Fruit fly (Drosophila melanogaster) Kc167 (cell line): ENCODE measurements around the gene DEF8.

Source experiments
- Myc ChIP-seq: fragments of >200 bp; optimal IDR thresholded peaks from 2 replicates; lab custom pipeline; 2017; ENCODE audit warnings: missing external identifiers
- Sin3A ChIP-seq: fragments of >200 bp; optimal IDR thresholded peaks from 2 replicates; lab custom pipeline; 2018; ENCODE audit warnings: missing external identifiers
- psq ChIP-seq: fragments of >200 bp; optimal IDR thresholded peaks from 2 replicates; lab custom pipeline; 2017; ENCODE audit warnings: missing external identifiers
- ttk ChIP-seq: sonication (Bioruptor generic); optimal IDR thresholded peaks from 2 replicates; lab custom pipeline; 2017; ENCODE audit warnings: missing external identifiers

DNA sequence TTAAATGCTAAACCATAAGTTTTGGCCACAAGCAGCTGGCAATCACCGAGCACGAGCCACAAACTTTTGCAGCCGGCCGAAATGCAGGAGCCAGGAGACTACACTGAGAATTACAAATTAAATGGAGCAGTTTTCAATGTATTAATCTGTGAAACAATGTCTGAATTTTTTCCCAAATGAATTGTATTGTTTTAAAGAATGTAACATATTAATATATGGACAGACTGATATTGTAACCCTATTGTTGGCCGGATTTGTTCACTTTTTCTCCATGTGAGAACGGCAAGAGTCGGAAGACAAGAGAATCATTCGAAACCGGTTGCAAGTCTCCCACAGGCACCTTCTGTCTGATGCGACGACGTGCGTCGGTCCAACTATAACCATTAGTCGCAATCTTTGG is 16.8 kb upstream of the DEF8 start:
- TF ChIP-seq ttk (lab: Kevin White, UChicago) (no peak), psq (lab: Kevin White, UChicago) (no peak), Sin3A (no peak), Myc (lab: Kevin White, UChicago) (no peak)
